Worm (Caenorhabditis elegans): ENCODE data around the gene ags-3.

DNA sequence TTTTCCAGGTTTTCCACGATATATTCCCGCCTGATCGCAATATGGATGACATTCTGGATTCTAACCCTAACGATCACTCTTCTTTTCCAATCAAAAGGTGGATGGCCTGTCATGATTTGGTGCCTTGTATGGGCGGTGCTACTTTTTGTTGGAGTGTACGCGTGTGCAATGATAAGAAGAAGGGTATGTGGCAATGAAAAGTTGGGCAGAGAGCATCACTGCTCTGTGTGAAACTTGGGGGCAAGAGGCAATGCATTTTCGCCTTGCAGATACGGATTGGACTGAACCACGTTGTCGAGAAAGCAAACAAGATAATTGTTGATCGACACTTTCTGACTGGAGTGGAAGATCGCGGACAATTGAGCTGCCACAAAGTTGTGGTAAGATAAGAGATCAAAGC is 42.9 kb upstream of the ags-3 start:
- no peak for TF ChIP-seq madf-8 (GFP tag; conservative IDR thresholded peaks at IDR 0.05)
- no peak for TF ChIP-seq lin-35 (GFP tag; optimal IDR thresholded peaks at IDR 0.05)
- TF ChIP-seq lsl-1 (GFP tag; optimal IDR thresholded peaks at IDR 0.05) = no peak
- TF ChIP-seq ama-1 (optimal IDR thresholded peaks at IDR 0.05) = no peak
- no peak for TF ChIP-seq ama-1 (GFP tag; optimal IDR thresholded peaks at IDR 0.05)
- TF ChIP-seq hrde-1 (tag; optimal IDR thresholded peaks at IDR 0.05; ENCODE audit: borderline replicate concordance) = no peak
- TF ChIP-seq ceh-58 (GFP tag; IDR thresholded peaks at IDR 0.05) = no peak
- TF ChIP-seq tbp1 (GFP tag; optimal IDR thresholded peaks at IDR 0.05) = no peak
- no peak for TF ChIP-seq F37B4.10 (GFP tag; IDR thresholded peaks at IDR 0.05)
- TF ChIP-seq Y56A3A.18 (GFP tag; IDR thresholded peaks at IDR 0.05) = no peak
- no peak for TF ChIP-seq nfya-1 (tag; optimal IDR thresholded peaks at IDR 0.05; ENCODE audit: borderline replicate concordance, insufficient read depth)
- TF ChIP-seq ceh-27 (GFP tag; optimal IDR thresholded peaks at IDR 0.05) = no peak
- no peak for TF ChIP-seq tlf-1 (GFP tag; optimal IDR thresholded peaks at IDR 0.05)
- TF ChIP-seq ceh-100 (GFP tag; IDR thresholded peaks at IDR 0.05) = no peak
